Worm (Caenorhabditis elegans) whole organism, L4 larva: ENCODE results near the gene F38A5.22.
A peak's percentile ranks its signal among the peaks of the same experiment; 100 is the strongest.

Experiments used
- F37D6.2 ChIP-seq: sonication (generic microtip); optimal IDR thresholded peaks from 2 replicates; lab custom pipeline; 2016; ENCODE audit warnings: mild to moderate bottlenecking, missing genetic modification characterization, missing compliant biosample characterization
- F44E2.7 ChIP-seq: fragments of 200-800 bp; sonication (Bioruptor generic); IDR thresholded peaks from 2 replicates; pipeline ENCODE4 v2.1.2; 2022; ENCODE audit warnings: missing genetic modification characterization, missing compliant biosample characterization
- F49E8.2 ChIP-seq: sonication (generic microtip); optimal IDR thresholded peaks from 2 replicates; lab custom pipeline; 2016; ENCODE audit warnings: missing compliant biosample characterization, mild to moderate bottlenecking, missing genetic modification characterization, borderline replicate concordance
- R02D3.7 ChIP-seq: fragments of 150-350 bp; sonication (generic microtip); optimal IDR thresholded peaks from 3 replicates; lab custom pipeline; 2014; ENCODE audit warnings: missing biosample characterization, missing genetic modification characterization
- T20F7.1 ChIP-seq: fragments of 200-800 bp; sonication (Bioruptor generic); optimal IDR thresholded peaks from 2 replicates; lab custom pipeline; 2018; ENCODE audit warnings: mild to moderate bottlenecking, missing genetic modification characterization, missing compliant biosample characterization
- Y105C5A.15 ChIP-seq: fragments of 200-800 bp; sonication (Bioruptor generic); IDR thresholded peaks from 2 replicates; pipeline ENCODE4 v1.3.6; 2022; ENCODE audit warnings: missing genetic modification characterization, missing compliant biosample characterization
- ZK546.5 ChIP-seq, 2 experiments: sonication (generic microtip); optimal IDR thresholded peaks; 2 replicates each; lab custom pipeline; 2017; ENCODE audit warnings: missing biosample characterization in 2 of 2, missing genetic modification characterization in 2 of 2
- aha-1 ChIP-seq: fragments of 150-350 bp; peaks from one replicate; lab custom pipeline; 2014; ENCODE audit warnings: missing biosample characterization, missing genetic modification characterization
- aly-2 ChIP-seq: sonication (generic microtip); optimal IDR thresholded peaks from 2 replicates; lab custom pipeline; 2018; ENCODE audit warnings: missing biosample characterization, missing genetic modification characterization
- ama-1 ChIP-seq: fragments of 150-350 bp; optimal IDR thresholded peaks from 2 replicates; lab custom pipeline; 2014; ENCODE audit warnings: inconsistent platforms, mixed read lengths
- ceh-20 ChIP-seq: fragments of 200-800 bp; sonication (Bioruptor generic); IDR thresholded peaks from 2 replicates; pipeline ENCODE4 v1.3.6; 2022; ENCODE audit warnings: missing genetic modification reagents, missing genetic modification characterization, missing compliant biosample characterization
- ceh-44 ChIP-seq: fragments of 200-800 bp; sonication (Bioruptor generic); IDR thresholded peaks from 2 replicates; pipeline ENCODE4 v1.3.6; 2022; ENCODE audit warnings: missing genetic modification reagents, missing genetic modification characterization, missing compliant biosample characterization
- cey-2 ChIP-seq: sonication (generic microtip); optimal IDR thresholded peaks from 3 replicates; lab custom pipeline; 2017; ENCODE audit warnings: missing genetic modification characterization, mild to moderate bottlenecking, missing compliant biosample characterization, antibody characterized with exemption, borderline replicate concordance; ENCODE audit not compliant: insufficient read depth
- daf-12 ChIP-seq: fragments of 150-350 bp; optimal IDR thresholded peaks from 2 replicates; lab custom pipeline; 2014; ENCODE audit warnings: missing biosample characterization, missing genetic modification reagents, missing genetic modification characterization
- daf-16 ChIP-seq, 3 experiments: sonication (generic microtip); optimal IDR thresholded peaks; 2 replicates each; lab custom pipeline; 2016 to 2017; ENCODE audit warnings: missing genetic modification characterization in 3 of 3, missing genetic modification reagents in 3 of 3, mild to moderate bottlenecking in 2 of 3, missing compliant biosample characterization in 2 of 3, missing biosample characterization in 1 of 3, moderate library complexity in 1 of 3
- daf-19 ChIP-seq: fragments of 200-800 bp; sonication (Bioruptor generic); conservative IDR thresholded peaks from 2 replicates; pipeline ENCODE4 v1.3.6; 2022; ENCODE audit warnings: missing genetic modification characterization, missing compliant biosample characterization
- dmd-6 ChIP-seq: fragments of 200-800 bp; sonication (Bioruptor generic); IDR thresholded peaks from 2 replicates; pipeline ENCODE4 v1.3.6; 2022; ENCODE audit warnings: missing genetic modification reagents, missing genetic modification characterization, missing compliant biosample characterization
- dmd-9 ChIP-seq: fragments of 200-800 bp; sonication (Bioruptor generic); IDR thresholded peaks from 2 replicates; pipeline ENCODE4 v1.3.6; 2022; ENCODE audit warnings: missing genetic modification reagents, missing genetic modification characterization, missing compliant biosample characterization
- duxl-1 ChIP-seq: sonication (generic microtip); optimal IDR thresholded peaks from 2 replicates; lab custom pipeline; 2016; ENCODE audit warnings: mild to moderate bottlenecking, missing genetic modification characterization, moderate library complexity, missing compliant biosample characterization; ENCODE audit not compliant: poor library complexity
- dve-1 ChIP-seq: sonication (generic microtip); optimal IDR thresholded peaks from 2 replicates; lab custom pipeline; 2017; ENCODE audit warnings: antibody characterized with exemption, mild to moderate bottlenecking, missing genetic modification characterization, missing compliant biosample characterization; ENCODE audit not compliant: insufficient read depth
- hlh-11 ChIP-seq: fragments of 200-800 bp; sonication (Bioruptor generic); optimal IDR thresholded peaks from 2 replicates; lab custom pipeline; 2018; ENCODE audit warnings: mild to moderate bottlenecking, missing genetic modification characterization, missing compliant biosample characterization
- lim-7 ChIP-seq: fragments of 200-800 bp; sonication (Bioruptor generic); IDR thresholded peaks from 2 replicates; pipeline ENCODE4 v1.3.6; 2022; ENCODE audit warnings: missing genetic modification characterization, missing compliant biosample characterization
- lin-1 ChIP-seq: fragments of 200-800 bp; sonication (Bioruptor generic); IDR thresholded peaks from 2 replicates; pipeline ENCODE4 v1.3.6; 2022; ENCODE audit warnings: missing genetic modification reagents, missing genetic modification characterization, missing compliant biosample characterization
- madf-9 ChIP-seq: fragments of 200-800 bp; sonication (Bioruptor generic); conservative IDR thresholded peaks from 2 replicates; pipeline ENCODE4 v1.3.6; 2022; ENCODE audit warnings: missing genetic modification reagents, missing genetic modification characterization, missing compliant biosample characterization
- mdt-29 ChIP-seq: fragments of 200-800 bp; sonication (Bioruptor generic); IDR thresholded peaks from 2 replicates; pipeline ENCODE4 v1.3.6; 2022; ENCODE audit warnings: missing genetic modification reagents, missing genetic modification characterization, missing compliant biosample characterization
- mxl-3 ChIP-seq: fragments of 200-800 bp; sonication (Bioruptor generic); optimal IDR thresholded peaks from 2 replicates; lab custom pipeline; 2018; ENCODE audit warnings: mild to moderate bottlenecking, missing genetic modification characterization, missing compliant biosample characterization
- nhr-237 ChIP-seq: sonication (generic microtip); optimal IDR thresholded peaks from 2 replicates; lab custom pipeline; 2017; ENCODE audit warnings: missing biosample characterization, missing genetic modification characterization
- nhr-28 ChIP-seq: fragments of 150-350 bp; optimal IDR thresholded peaks from 2 replicates; lab custom pipeline; 2014; ENCODE audit warnings: missing biosample characterization, missing genetic modification characterization
- nhr-42 ChIP-seq: fragments of 200-800 bp; sonication (Bioruptor generic); IDR thresholded peaks from 2 replicates; pipeline ENCODE4 v1.3.6; 2022; ENCODE audit warnings: missing genetic modification characterization, missing compliant biosample characterization
- nhr-6 ChIP-seq: fragments of 150-350 bp; optimal IDR thresholded peaks from 2 replicates; lab custom pipeline; 2014; ENCODE audit warnings: missing biosample characterization, missing genetic modification characterization
- nhr-77 ChIP-seq: fragments of 150-350 bp; optimal IDR thresholded peaks from 2 replicates; lab custom pipeline; 2014; ENCODE audit warnings: missing biosample characterization, missing genetic modification characterization
- pha-4 ChIP-seq, 2 experiments: fragments of 150-350 bp in 1 of 2; fragments of 200-800 bp in 1 of 2; sonication (Bioruptor generic) in 1 of 2; IDR thresholded peaks in 1 of 2; optimal IDR thresholded peaks in 1 of 2; 2 replicates each; pipeline versions ENCODE4 v1.3.6 to Lab custom; 2014 to 2022; ENCODE audit warnings: missing genetic modification characterization in 2 of 2, missing genetic modification reagents in 2 of 2, missing biosample characterization in 1 of 2, missing compliant biosample characterization in 1 of 2
- pqm-1 ChIP-seq: sonication (generic microtip); optimal IDR thresholded peaks from 2 replicates; lab custom pipeline; 2017; ENCODE audit warnings: missing biosample characterization, missing genetic modification characterization
- saeg-2 ChIP-seq: fragments of 200-800 bp; sonication (Bioruptor generic); IDR thresholded peaks from 2 replicates; pipeline ENCODE4 v1.3.6; 2022; ENCODE audit warnings: missing genetic modification reagents, missing genetic modification characterization, missing compliant biosample characterization
- set-16 ChIP-seq: fragments of 200-800 bp; sonication (Bioruptor generic); IDR thresholded peaks from 2 replicates; pipeline ENCODE4 v1.3.6; 2022; ENCODE audit warnings: missing genetic modification reagents, missing genetic modification characterization, missing compliant biosample characterization
- skn-1 ChIP-seq: fragments of 150-350 bp; optimal IDR thresholded peaks from 2 replicates; lab custom pipeline; 2014; ENCODE audit warnings: missing biosample characterization, missing genetic modification characterization
- snpc-1.2 ChIP-seq: fragments of 200-800 bp; sonication (Bioruptor generic); IDR thresholded peaks from 2 replicates; pipeline ENCODE4 v1.3.6; 2022; ENCODE audit warnings: missing genetic modification reagents, missing genetic modification characterization, missing compliant biosample characterization
- spr-1 ChIP-seq: sonication (generic microtip); optimal IDR thresholded peaks from 2 replicates; lab custom pipeline; 2016; ENCODE audit warnings: mild to moderate bottlenecking, missing genetic modification characterization, missing compliant biosample characterization
- unc-62 ChIP-seq, 3 experiments: fragments of 150-350 bp in 1 of 3; sonication (generic microtip); optimal IDR thresholded peaks in 2 of 3; peaks in 1 of 3; 1 replicate in 1 of 3; 2 replicates in 2 of 3; lab custom pipeline; 2014 to 2017; ENCODE audit warnings: missing biosample characterization in 3 of 3, missing genetic modification characterization in 3 of 3, missing genetic modification reagents in 3 of 3, missing genotype in 1 of 3
- zfp-3 ChIP-seq: fragments of 200-800 bp; sonication (Bioruptor generic); conservative IDR thresholded peaks from 2 replicates; pipeline ENCODE4 v1.3.6; 2022; ENCODE audit warnings: missing genetic modification reagents, missing genetic modification characterization, missing compliant biosample characterization
- zip-11 ChIP-seq: fragments of 200-800 bp; sonication (Bioruptor generic); IDR thresholded peaks from 2 replicates; pipeline ENCODE4 v1.3.6; 2022; ENCODE audit warnings: missing genetic modification characterization, missing compliant biosample characterization

Gene F38A5.22

ce11 chrIV:6554865-6555264 is 40.9 kb downstream of the F38A5.22 start (continued):
- TF ChIP-seq aha-1 (tag; lab: Kevin White, UChicago) (no peak), duxl-1 (tag; lab: Kevin White, UChicago) (no peak), saeg-2 (no peak), nhr-6 (no peak), madf-9 (GFP tag; lab: Robert Waterston, UW) (no peak), skn-1 (tag; lab: Kevin White, UChicago) (peak; percentile 5), mxl-3 (GFP tag; lab: Kevin White, UChicago) (peak; percentile 74), hlh-11 (tag; lab: Kevin White, UChicago) (peak; percentile 83)

- 0 out of 2 replicates have a peak, but pooled peaks have one; percentile 15 for TF ChIP-seq nhr-42
- no peak for TF ChIP-seq daf-19 (GFP tag; lab: Robert Waterston, UW)
- TF ChIP-seq dve-1 (tag; lab: Kevin White, UChicago): peak; percentile 1
- TF ChIP-seq pha-4 (GFP tag; IDR thresholded peaks at IDR 0.05; lab: Robert Waterston, UW): no peak
- no peak for TF ChIP-seq pha-4 (tag; optimal IDR thresholded peaks at IDR 0.05; lab: Kevin White, UChicago)
- no peak for TF ChIP-seq F37D6.2 (tag; lab: Kevin White, UChicago)
- TF ChIP-seq T20F7.1 (GFP tag; lab: Kevin White, UChicago): no peak
- TF ChIP-seq R02D3.7 (tag; lab: Kevin White, UChicago): no peak
- 0 out of 2 replicates have a peak, but pooled peaks have one; percentile 18 for TF ChIP-seq mdt-29
- TF ChIP-seq daf-16 (GFP tag; optimal IDR thresholded peaks at IDR 0.05; lab: Kevin White, UChicago): no peak
- peak; percentile 79 for TF ChIP-seq daf-16 (tag; optimal IDR thresholded peaks at IDR 0.05; lab: Kevin White, UChicago)
- TF ChIP-seq ceh-20: no peak
- peak; percentile 11 for TF ChIP-seq hlh-11 (tag; lab: Kevin White, UChicago)
Measured at ce11 chrIV:6552036-6552435, 43.7 kb downstream of the F38A5.22 start.

ce11 chrIV:6551359-6552031 is 44.2 kb downstream of the F38A5.22 start:
- TF ChIP-seq snpc-1.2 (GFP tag; lab: Robert Waterston, UW) (peak; percentile 59; the same call in 1 of the 2 replicates), set-16 (GFP tag; lab: Robert Waterston, UW) (peak; percentile 11; the same call in 1 of the 2 replicates)

ce11 chrIV:6548609-6549008 is 47.1 kb downstream of the F38A5.22 start, which contains the start of gene fan-1:
fan-1 (plus strand) TSS chrIV:6548686.
- no peak for TF ChIP-seq zip-11
- TF ChIP-seq dmd-9 (GFP tag; lab: Robert Waterston, UW): no peak
- no peak for TF ChIP-seq mdt-29
- TF ChIP-seq nhr-237: no peak
- no peak for TF ChIP-seq pha-4 (GFP tag; IDR thresholded peaks at IDR 0.05; lab: Robert Waterston, UW)
- TF ChIP-seq pha-4 (tag; optimal IDR thresholded peaks at IDR 0.05; lab: Kevin White, UChicago): no peak
- no peak for TF ChIP-seq lin-1 (GFP tag; lab: Robert Waterston, UW)
- TF ChIP-seq snpc-1.2 (GFP tag; lab: Robert Waterston, UW): peak; percentile 57; the same call in 1 of the 2 replicates
- TF ChIP-seq skn-1 (tag; lab: Kevin White, UChicago): no peak
- no peak for TF ChIP-seq daf-16 (GFP tag; optimal IDR thresholded peaks at IDR 0.05; lab: Kevin White, UChicago)
- no peak for TF ChIP-seq daf-16 (tag; optimal IDR thresholded peaks at IDR 0.05; lab: Kevin White, UChicago)
- TF ChIP-seq set-16 (GFP tag; lab: Robert Waterston, UW): no peak
- no peak for TF ChIP-seq dmd-6 (GFP tag; lab: Robert Waterston, UW)
- peak in 1 of 2 experiments; percentile 79 for TF ChIP-seq unc-62 (GFP tag; optimal IDR thresholded peaks at IDR 0.05 in 1 of 2; lab: Kevin White, UChicago)
- no peak for TF ChIP-seq unc-62 (tag; optimal IDR thresholded peaks at IDR 0.05; lab: Kevin White, UChicago)
- TF ChIP-seq daf-12: no peak
- TF ChIP-seq nhr-28 (tag; lab: Kevin White, UChicago): no peak
- no peak for TF ChIP-seq F44E2.7
- no peak for TF ChIP-seq spr-1
- TF ChIP-seq cey-2 (tag; lab: Kevin White, UChicago): no peak
- no peak for TF ChIP-seq zfp-3
- TF ChIP-seq nhr-77 (tag; lab: Kevin White, UChicago): no peak
- no peak for TF ChIP-seq pqm-1 (tag; lab: Kevin White, UChicago)
- no peak for TF ChIP-seq T20F7.1 (GFP tag; lab: Kevin White, UChicago)
- TF ChIP-seq ama-1 (lab: Kevin White, UChicago): no peak
- no peak for TF ChIP-seq aly-2
- TF ChIP-seq ceh-44 (GFP tag; lab: Robert Waterston, UW): no peak
- no peak for TF ChIP-seq Y105C5A.15 (GFP tag; lab: Robert Waterston, UW)
- no peak for TF ChIP-seq ZK546.5 (tag; optimal IDR thresholded peaks at IDR 0.05; lab: Kevin White, UChicago)
- 0 out of 2 replicates have a peak, but pooled peaks have one; percentile 30 for TF ChIP-seq nhr-42
- no peak for TF ChIP-seq lim-7 (GFP tag; lab: Robert Waterston, UW)
- TF ChIP-seq F49E8.2: no peak
